Worm (Caenorhabditis elegans): ENCODE data around the gene vha-14.

ce11 chrIII:9556300-9556699, 48.4 kb downstream of the vha-14 start, which contains the start of gene ZK1098.11:
- TF ChIP-seq him-1 (tag; optimal IDR thresholded peaks at IDR 0.05) = no peak
- no peak for TF ChIP-seq dao-5 (tag; optimal IDR thresholded peaks at IDR 0.05)
